Worm (Caenorhabditis elegans) whole organism, L1 larva: Measurements from ENCODE around the gene T25D1.1.

ENCODE experiments used
- aha-1 ChIP-seq: fragments of 150-350 bp; optimal IDR thresholded peaks from 2 replicates; lab custom pipeline; 2014; ENCODE audit warnings: missing biosample characterization, missing genetic modification characterization
- ama-1 ChIP-seq: fragments of 150-350 bp; optimal IDR thresholded peaks from 2 replicates; lab custom pipeline; 2014
- ceh-88 ChIP-seq: fragments of 200-800 bp; sonication (Bioruptor generic); IDR thresholded peaks from 2 replicates; pipeline ENCODE4 v1.3.6; 2022; ENCODE audit warnings: missing genetic modification characterization, missing compliant biosample characterization
- fkh-10 ChIP-seq: sonication (generic microtip); optimal IDR thresholded peaks from 2 replicates; lab custom pipeline; 2017; ENCODE audit warnings: missing biosample characterization, missing genetic modification reagents, missing genetic modification characterization
- irx-1 ChIP-seq: sonication (generic microtip); optimal IDR thresholded peaks from 2 replicates; lab custom pipeline; 2016; ENCODE audit warnings: missing genetic modification characterization, missing compliant biosample characterization
- lin-15B ChIP-seq: fragments of 150-350 bp; sonication (generic microtip); optimal IDR thresholded peaks from 3 replicates; lab custom pipeline; 2014; ENCODE audit warnings: missing biosample characterization, missing genetic modification characterization
- lin-39 ChIP-seq: fragments of 150-350 bp; optimal IDR thresholded peaks from 2 replicates; lab custom pipeline; 2014; ENCODE audit warnings: missing biosample characterization, missing genetic modification reagents, missing genetic modification characterization
- nhr-237 ChIP-seq: fragments of 150-350 bp; optimal IDR thresholded peaks from 2 replicates; lab custom pipeline; 2014; ENCODE audit warnings: missing biosample characterization, missing genetic modification characterization
- nhr-77 ChIP-seq: fragments of 150-350 bp; optimal IDR thresholded peaks from 2 replicates; lab custom pipeline; 2014; ENCODE audit warnings: missing biosample characterization, missing genetic modification characterization
- skn-1 ChIP-seq: fragments of 150-350 bp; optimal IDR thresholded peaks from 2 replicates; lab custom pipeline; 2014; ENCODE audit warnings: missing biosample characterization, missing genetic modification characterization
- snpc-4 ChIP-seq: fragments of 150-350 bp; optimal IDR thresholded peaks from 2 replicates; lab custom pipeline; 2014; ENCODE audit warnings: missing biosample characterization, missing genetic modification characterization
- unc-130 ChIP-seq: fragments of 150-350 bp; optimal IDR thresholded peaks from 2 replicates; lab custom pipeline; 2017; ENCODE audit warnings: missing biosample characterization, missing genetic modification characterization, inconsistent platforms
- unc-62 ChIP-seq: fragments of 150-350 bp; optimal IDR thresholded peaks from 2 replicates; lab custom pipeline; 2014; ENCODE audit warnings: missing biosample characterization, missing genetic modification reagents, missing genetic modification characterization
- ztf-11 ChIP-seq, 2 experiments: sonication (generic microtip); optimal IDR thresholded peaks; 2 replicates each; lab custom pipeline; 2016 to 2017; ENCODE audit warnings: missing genetic modification characterization in 2 of 2, missing biosample characterization in 1 of 2, missing compliant biosample characterization in 1 of 2

DNA sequence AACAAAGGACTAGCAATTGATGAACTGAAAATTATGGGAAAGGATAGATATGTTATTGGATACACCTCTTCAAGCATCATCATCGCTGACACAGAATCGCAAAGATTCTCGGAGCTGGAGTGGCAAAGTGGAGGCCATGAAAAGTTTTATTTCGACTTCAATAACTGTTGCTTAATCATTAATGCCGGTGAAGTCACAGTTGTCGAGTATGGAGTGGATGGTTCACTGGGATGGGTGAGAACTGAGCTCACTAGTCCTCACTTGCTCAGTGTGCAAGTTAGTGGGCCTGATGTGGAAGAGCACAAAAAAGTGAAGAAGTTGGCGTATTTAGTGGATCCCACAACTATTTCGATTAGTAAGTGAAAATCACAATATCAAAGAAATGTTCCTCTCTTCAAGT, 24.3 kb downstream of the T25D1.1 start:
- no peak for TF ChIP-seq nhr-77 (tag; lab: Kevin White, UChicago)
- TF ChIP-seq fkh-10 (GFP tag; lab: Kevin White, UChicago) = no peak
- no peak for TF ChIP-seq skn-1 (tag; lab: Kevin White, UChicago)
- no peak for TF ChIP-seq snpc-4 (tag; lab: Kevin White, UChicago)
- no peak for TF ChIP-seq ceh-88 (GFP tag; lab: Robert Waterston, UW)
- no peak for TF ChIP-seq unc-62 (GFP tag; lab: Kevin White, UChicago)
- TF ChIP-seq unc-130 (tag; lab: Kevin White, UChicago) = no peak
- no peak for TF ChIP-seq aha-1 (tag; lab: Kevin White, UChicago)
- no peak for TF ChIP-seq lin-15B (tag; lab: Kevin White, UChicago)
- TF ChIP-seq nhr-237 (tag; lab: Kevin White, UChicago) = no peak
- TF ChIP-seq ama-1 = no peak
- no peak for TF ChIP-seq irx-1 (tag; lab: Kevin White, UChicago)
- TF ChIP-seq ztf-11 (tag; optimal IDR thresholded peaks at IDR 0.05; lab: Kevin White, UChicago) = no peak
- TF ChIP-seq lin-39 = no peak
